Fruit fly (Drosophila melanogaster) S2 (cell line): ENCODE measurements around the gene gudu.

Experiments
- CG8478 ChIP-seq: fragments of >200 bp; optimal IDR thresholded peaks from 2 replicates; lab custom pipeline; 2018
- CTCF ChIP-seq, 2 experiments: fragments of >200 bp; optimal IDR thresholded peaks; 2 replicates each; lab custom pipeline; 2018

DNA sequence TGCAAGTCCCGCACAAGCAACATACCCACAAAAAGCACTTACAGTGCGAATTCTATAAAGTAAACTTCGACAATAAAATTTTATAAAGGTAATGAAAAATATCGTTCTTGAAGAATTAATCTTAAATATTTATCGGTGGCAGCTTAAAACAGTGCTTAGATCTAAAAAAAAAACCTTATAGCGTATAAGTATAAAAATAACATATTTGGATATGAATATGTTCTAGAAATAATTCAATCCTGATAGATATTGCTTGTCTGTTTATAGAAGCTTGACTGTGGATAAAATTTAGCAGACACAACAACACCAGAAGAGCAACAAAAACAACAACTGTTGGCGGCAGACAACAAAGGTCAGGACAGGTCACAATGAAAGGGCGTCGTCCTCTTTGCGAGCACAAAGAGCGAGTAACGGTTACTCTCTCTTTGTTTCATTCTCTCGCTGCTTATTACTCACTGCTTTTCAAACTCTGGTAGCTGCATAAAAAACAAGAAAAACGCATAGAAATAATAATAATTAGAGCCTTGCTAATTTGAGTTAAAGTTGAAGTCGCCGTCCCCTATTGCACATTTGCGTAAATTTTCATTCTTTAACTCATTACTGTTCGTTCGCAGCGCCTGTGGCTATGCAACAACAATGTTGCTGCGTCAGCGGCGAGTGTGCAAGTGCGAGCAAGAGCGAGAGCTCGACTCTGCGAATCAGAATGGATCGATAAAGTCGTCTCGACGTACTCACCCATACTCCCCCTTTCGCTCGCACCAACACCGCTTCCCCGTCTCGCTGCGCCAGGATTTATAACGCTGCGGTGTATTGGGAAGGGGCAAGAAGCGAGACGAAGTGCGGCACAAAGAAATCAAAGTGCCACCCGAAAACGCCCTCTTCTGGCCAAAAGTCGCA lies 31.3 kb downstream of the gudu start:
- TF ChIP-seq CG8478 (lab: Kevin White, UChicago): no peak
- TF ChIP-seq CTCF (optimal IDR thresholded peaks at IDR 0.05; lab: Kevin White, UChicago): peak; percentile 85 to 90
